Fruit fly (Drosophila melanogaster) whole organism, embryonic: Measurements from ENCODE around the gene CG46460.

ENCODE experiments used
- ATbp ChIP-seq: fragments of 200-800 bp; sonication (Bioruptor generic); optimal IDR thresholded peaks from 2 replicates; lab custom pipeline; 2017; ENCODE audit warnings: missing biosample characterization, mild to moderate bottlenecking, missing genetic modification characterization, missing genetic modification reagents
- Atf-2 ChIP-seq: fragments of 200-800 bp; sonication (Bioruptor generic); optimal IDR thresholded peaks from 2 replicates; lab custom pipeline; 2016; ENCODE audit warnings: missing biosample characterization, missing genetic modification characterization
- Bgb ChIP-seq: fragments of 200-800 bp; sonication (Bioruptor generic); IDR thresholded peaks from 2 replicates; pipeline ENCODE4 v1.3.6; 2022; ENCODE audit warnings: missing biosample characterization, missing genetic modification characterization; ENCODE audit not compliant: partially characterized antibody
- C15 ChIP-seq: fragments of 200-800 bp; sonication (Bioruptor generic); IDR thresholded peaks from 3 replicates; pipeline ENCODE4 v1.3.6; 2022; ENCODE audit warnings: missing biosample characterization, missing genetic modification characterization
- CG10462 ChIP-seq: fragments of 200-800 bp; sonication (Bioruptor generic); optimal IDR thresholded peaks from 2 replicates; lab custom pipeline; 2016; ENCODE audit warnings: missing biosample characterization, missing genetic modification characterization
- CG10565 ChIP-seq: fragments of 200-800 bp; sonication (Bioruptor generic); optimal IDR thresholded peaks from 3 replicates; lab custom pipeline; 2016; ENCODE audit warnings: missing biosample characterization, mild to moderate bottlenecking, missing genetic modification characterization
- CG10959 ChIP-seq: fragments of 200-800 bp; sonication (Bioruptor generic); IDR thresholded peaks from 2 replicates; pipeline ENCODE4 v1.3.6; 2022; ENCODE audit warnings: missing biosample characterization, missing genetic modification characterization
- CG15011 ChIP-seq: fragments of 200-800 bp; sonication (Bioruptor generic); optimal IDR thresholded peaks from 3 replicates; lab custom pipeline; 2018; ENCODE audit warnings: missing biosample characterization, mild to moderate bottlenecking, missing genetic modification characterization
- CG15514 ChIP-seq: fragments of 200-800 bp; sonication (Bioruptor generic); optimal IDR thresholded peaks from 3 replicates; lab custom pipeline; 2017; ENCODE audit warnings: missing biosample characterization, missing genetic modification characterization, mild to moderate bottlenecking, moderate library complexity, missing genetic modification reagents
- CG1602 ChIP-seq: fragments of 200-800 bp; sonication (Bioruptor generic); optimal IDR thresholded peaks from 3 replicates; lab custom pipeline; 2016; ENCODE audit warnings: missing biosample characterization, missing genetic modification characterization
- CG32532 ChIP-seq: fragments of 200-800 bp; sonication (Bioruptor generic); IDR thresholded peaks from 2 replicates; pipeline ENCODE4 v1.3.6; 2022; ENCODE audit warnings: missing biosample characterization, missing genetic modification characterization
- CG33213 ChIP-seq: fragments of 200-800 bp; sonication (Bioruptor generic); optimal IDR thresholded peaks from 3 replicates; lab custom pipeline; 2016; ENCODE audit warnings: missing biosample characterization, missing genetic modification characterization
- CG4360 ChIP-seq: fragments of 200-800 bp; sonication (Bioruptor generic); IDR thresholded peaks from 2 replicates; pipeline ENCODE4 v1.3.6; 2022; ENCODE audit warnings: missing biosample characterization, missing genetic modification characterization
- CG6791 ChIP-seq: fragments of 200-800 bp; sonication (Bioruptor generic); IDR thresholded peaks from 3 replicates; pipeline ENCODE4 v1.3.6; 2022; ENCODE audit warnings: missing biosample characterization, missing genetic modification characterization; ENCODE audit not compliant: partially characterized antibody
- CG9215 ChIP-seq: fragments of 200-800 bp; sonication (Bioruptor generic); IDR thresholded peaks from 2 replicates; pipeline ENCODE4 v1.3.6; 2022; ENCODE audit warnings: missing biosample characterization, missing genetic modification characterization
- CTCF ChIP-seq: fragments of 200-800 bp; sonication (Bioruptor generic); optimal IDR thresholded peaks from 2 replicates; lab custom pipeline; 2017; ENCODE audit warnings: missing biosample characterization, mild to moderate bottlenecking, missing genetic modification characterization, moderate library complexity
- Deaf1 ChIP-seq: fragments of 200-800 bp; optimal IDR thresholded peaks from 3 replicates; lab custom pipeline; 2019; ENCODE audit warnings: missing biosample characterization, mild to moderate bottlenecking, missing genetic modification characterization, moderate library complexity
- Fer3 ChIP-seq: fragments of 200-800 bp; sonication (Bioruptor generic); optimal IDR thresholded peaks from 2 replicates; lab custom pipeline; 2018; ENCODE audit warnings: missing biosample characterization, mild to moderate bottlenecking, missing genetic modification characterization, moderate library complexity
- HLH54F ChIP-seq: fragments of 200-800 bp; sonication (Bioruptor generic); optimal IDR thresholded peaks from 3 replicates; lab custom pipeline; 2016; ENCODE audit warnings: missing biosample characterization, missing genetic modification characterization
- Hey ChIP-seq: fragments of 200-800 bp; sonication (Bioruptor generic); optimal IDR thresholded peaks from 3 replicates; lab custom pipeline; 2018; ENCODE audit warnings: missing biosample characterization, mild to moderate bottlenecking, missing genetic modification characterization
- MBD-R2 ChIP-seq: fragments of 200-800 bp; sonication (Bioruptor generic); IDR thresholded peaks from 2 replicates; pipeline ENCODE4 v1.3.6; 2022; ENCODE audit warnings: missing biosample characterization, missing genetic modification characterization
- Mad ChIP-seq: fragments of 200-800 bp; sonication (Bioruptor generic); optimal IDR thresholded peaks from 2 replicates; lab custom pipeline; 2016; ENCODE audit warnings: missing biosample characterization, missing genetic modification characterization
- Med ChIP-seq: fragments of 200-800 bp; sonication (Bioruptor generic); peaks from one replicate; lab custom pipeline; 2016; ENCODE audit warnings: missing biosample characterization, missing genetic modification characterization, mild to moderate bottlenecking, inconsistent platforms, moderate library complexity
- NK7.1 ChIP-seq: fragments of 200-800 bp; sonication (Bioruptor generic); optimal IDR thresholded peaks from 3 replicates; lab custom pipeline; 2016; ENCODE audit warnings: missing biosample characterization, missing genetic modification characterization
- Neu2 ChIP-seq: fragments of 200-800 bp; sonication (Bioruptor generic); optimal IDR thresholded peaks from 3 replicates; lab custom pipeline; 2016; ENCODE audit warnings: missing biosample characterization, missing genetic modification characterization, borderline replicate concordance
- Scr ChIP-seq: fragments of 200-800 bp; sonication (Bioruptor generic); IDR thresholded peaks from 2 replicates; pipeline ENCODE4 v1.3.6; 2022; ENCODE audit warnings: missing biosample characterization, missing genetic modification characterization; ENCODE audit not compliant: partially characterized antibody
- abd-A ChIP-seq: fragments of 200-800 bp; sonication (Bioruptor generic); optimal IDR thresholded peaks from 3 replicates; lab custom pipeline; 2019; ENCODE audit warnings: missing biosample characterization, mild to moderate bottlenecking, missing genetic modification characterization, moderate library complexity
- ac ChIP-seq: fragments of 200-800 bp; sonication (Bioruptor generic); optimal IDR thresholded peaks from 3 replicates; lab custom pipeline; 2017; ENCODE audit warnings: missing biosample characterization, mild to moderate bottlenecking, missing genetic modification characterization
- az2 ChIP-seq: fragments of 200-800 bp; sonication (Bioruptor generic); optimal IDR thresholded peaks from 3 replicates; lab custom pipeline; 2016; ENCODE audit warnings: missing biosample characterization, missing genetic modification characterization
- btn ChIP-seq: fragments of 200-800 bp; sonication (Bioruptor generic); optimal IDR thresholded peaks from 2 replicates; lab custom pipeline; 2016; ENCODE audit warnings: missing biosample characterization, missing genetic modification characterization
- chinmo ChIP-seq: fragments of 200-800 bp; sonication (Bioruptor generic); IDR thresholded peaks from 4 replicates; pipeline ENCODE4 v1.3.6; 2022; ENCODE audit warnings: missing biosample characterization, missing genetic modification characterization; ENCODE audit not compliant: partially characterized antibody
- crol ChIP-seq: fragments of 200-800 bp; sonication (Bioruptor generic); IDR thresholded peaks from 2 replicates; pipeline ENCODE4 v1.3.6; 2022; ENCODE audit warnings: missing biosample characterization, missing genetic modification characterization
- ewg ChIP-seq: fragments of 200-800 bp; sonication (Bioruptor generic); optimal IDR thresholded peaks from 3 replicates; lab custom pipeline; 2017; ENCODE audit warnings: mild to moderate bottlenecking, missing biosample characterization, missing genetic modification reagents, missing genetic modification characterization
- kay ChIP-seq: fragments of 200-800 bp; sonication (Bioruptor generic); optimal IDR thresholded peaks from 2 replicates; lab custom pipeline; 2016; ENCODE audit warnings: missing biosample characterization, missing genetic modification characterization
- kni ChIP-seq: fragments of 200-800 bp; sonication (Bioruptor generic); optimal IDR thresholded peaks from 3 replicates; lab custom pipeline; 2017; ENCODE audit warnings: mild to moderate bottlenecking, missing biosample characterization, missing genetic modification reagents, missing genetic modification characterization
- mld ChIP-seq: fragments of 200-800 bp; sonication (Bioruptor generic); IDR thresholded peaks from 3 replicates; pipeline ENCODE4 v1.3.6; 2022; ENCODE audit warnings: missing biosample characterization, missing genetic modification characterization; ENCODE audit not compliant: partially characterized antibody
- nerfin-1 ChIP-seq: fragments of 200-800 bp; sonication (Bioruptor generic); optimal IDR thresholded peaks from 3 replicates; lab custom pipeline; 2019; ENCODE audit warnings: missing biosample characterization, mild to moderate bottlenecking, missing genetic modification characterization, moderate library complexity
- nmo ChIP-seq: fragments of 200-800 bp; sonication (Bioruptor generic); optimal IDR thresholded peaks from 2 replicates; lab custom pipeline; 2018; ENCODE audit warnings: missing biosample characterization, mild to moderate bottlenecking, missing genetic modification characterization, moderate library complexity
- onecut ChIP-seq: fragments of 200-800 bp; sonication (Bioruptor generic); IDR thresholded peaks from 2 replicates; pipeline ENCODE4 v1.3.6; 2022; ENCODE audit warnings: missing biosample characterization, missing genetic modification characterization
- pb ChIP-seq: fragments of 200-800 bp; sonication (Bioruptor generic); optimal IDR thresholded peaks from 3 replicates; lab custom pipeline; 2016; ENCODE audit warnings: missing biosample characterization, missing genetic modification characterization
- pros ChIP-seq: fragments of 200-800 bp; sonication (Bioruptor generic); optimal IDR thresholded peaks from 3 replicates; lab custom pipeline; 2019; ENCODE audit warnings: missing biosample characterization, mild to moderate bottlenecking, missing genetic modification characterization, moderate library complexity
- rib ChIP-seq: fragments of 200-800 bp; sonication (Bioruptor generic); IDR thresholded peaks from 2 replicates; pipeline ENCODE4 v1.3.6; 2022; ENCODE audit warnings: missing biosample characterization, missing genetic modification characterization
- scrt ChIP-seq: fragments of 200-800 bp; sonication (Bioruptor generic); optimal IDR thresholded peaks from 2 replicates; lab custom pipeline; 2018; ENCODE audit warnings: missing biosample characterization, mild to moderate bottlenecking, missing genetic modification characterization, moderate library complexity
- sd ChIP-seq: fragments of 200-800 bp; sonication (Bioruptor generic); optimal IDR thresholded peaks from 3 replicates; lab custom pipeline; 2018; ENCODE audit warnings: missing biosample characterization, mild to moderate bottlenecking, missing genetic modification characterization, moderate library complexity
- seq ChIP-seq: fragments of 200-800 bp; sonication (Bioruptor generic); IDR thresholded peaks from 2 replicates; pipeline ENCODE4 v1.3.6; 2022; ENCODE audit warnings: missing biosample characterization, missing genetic modification characterization
- toy ChIP-seq: fragments of 200-800 bp; sonication (Bioruptor generic); IDR thresholded peaks from 2 replicates; pipeline ENCODE4 v1.3.6; 2022; ENCODE audit warnings: missing biosample characterization, missing genetic modification characterization
- vvl ChIP-seq: fragments of 200-800 bp; sonication (Bioruptor generic); IDR thresholded peaks from 2 replicates; pipeline ENCODE4 v1.3.6; 2022; ENCODE audit warnings: missing biosample characterization, missing genetic modification characterization

CG46460 gene

DNA sequence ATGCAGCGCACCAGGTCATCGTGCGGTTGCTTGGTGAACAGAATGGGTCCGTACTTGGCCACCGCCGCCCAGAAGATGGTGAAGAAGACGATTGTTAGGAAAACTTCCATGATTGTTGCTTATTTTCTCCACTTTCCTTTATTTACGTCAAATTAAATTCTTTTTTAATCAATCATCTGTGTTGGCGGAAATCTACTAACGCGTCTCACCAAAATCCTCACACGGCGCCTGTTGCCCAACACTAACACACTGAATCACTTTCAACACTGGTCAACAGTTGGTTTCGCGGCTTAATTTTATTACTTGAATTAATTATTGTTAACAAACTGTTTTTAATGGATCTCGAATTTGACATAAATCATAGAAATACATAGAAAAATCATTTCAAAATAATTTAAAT, 40.4 kb downstream of the CG46460 start, which contains the start of gene VhaM9.7-c (continued):
- no peak for TF ChIP-seq Hey

DNA sequence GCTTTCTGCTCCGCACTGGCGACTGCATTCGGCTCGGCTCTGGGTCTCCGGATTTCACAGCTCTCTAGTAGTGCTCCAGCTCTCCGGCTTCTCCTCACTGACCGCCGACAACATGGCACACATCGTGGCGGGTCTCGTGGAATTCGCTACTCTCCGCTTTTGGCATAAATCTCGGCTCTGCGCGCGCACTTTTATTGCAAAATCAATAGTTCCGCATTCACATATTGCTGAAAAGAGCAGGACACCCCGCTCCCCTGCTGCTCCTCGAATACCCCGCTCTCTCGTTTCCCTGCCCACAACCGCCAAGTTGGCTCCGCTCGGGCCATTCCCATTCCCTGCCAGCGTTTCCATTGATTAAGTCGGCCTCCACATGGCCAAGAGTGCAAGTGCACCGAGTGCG, 41.8 kb downstream of the CG46460 start:
- peak; percentile 94 for TF ChIP-seq ewg (GFP tag; lab: Kevin White, UChicago)
- TF ChIP-seq chinmo (GFP tag; lab: Robert Waterston, UW): 0 out of 4 replicates have a peak, but pooled peaks have one; percentile 25
- peak; percentile 30 for TF ChIP-seq Mad (GFP tag; lab: Kevin White, UChicago)
- TF ChIP-seq Atf-2 (GFP tag; lab: Kevin White, UChicago): no peak
- peak; percentile 49 for TF ChIP-seq Med (GFP tag; lab: Kevin White, UChicago)
- TF ChIP-seq toy (GFP tag; lab: Robert Waterston, UW): no peak
- peak; percentile 0 for TF ChIP-seq scrt
- no peak for TF ChIP-seq CG6791 (GFP tag; lab: Robert Waterston, UW)
- no peak for TF ChIP-seq vvl (GFP tag; lab: Robert Waterston, UW)
- TF ChIP-seq MBD-R2: 0 out of 2 replicates have a peak, but pooled peaks have one; percentile 13
- TF ChIP-seq onecut (GFP tag; lab: Robert Waterston, UW): peak; percentile 98
- peak; percentile 19; the same call in 1 of the 2 replicates for TF ChIP-seq Bgb
- TF ChIP-seq CG15011: no peak
- no peak for TF ChIP-seq NK7.1 (GFP tag; lab: Kevin White, UChicago)
- 0 out of 2 replicates have a peak, but pooled peaks have one; percentile 29 for TF ChIP-seq seq
- no peak for TF ChIP-seq CG10462 (GFP tag; lab: Kevin White, UChicago)
- peak; percentile 39 for TF ChIP-seq CG15514 (GFP tag; lab: Kevin White, UChicago)
- TF ChIP-seq pb: no peak
- peak; percentile 69 for TF ChIP-seq sd (tag; lab: Kevin White, UChicago)
- peak; percentile 86 for TF ChIP-seq crol (GFP tag; lab: Robert Waterston, UW)
- peak; percentile 80 for TF ChIP-seq Deaf1 (tag; lab: Kevin White, UChicago)
- no peak for TF ChIP-seq CG32532 (GFP tag; lab: Robert Waterston, UW)
- TF ChIP-seq rib (GFP tag; lab: Robert Waterston, UW): 0 out of 2 replicates have a peak, but pooled peaks have one; percentile 30
- TF ChIP-seq mld (GFP tag; lab: Robert Waterston, UW): 0 out of 3 replicates have a peak, but pooled peaks have one; percentile 44
- peak; percentile 77 for TF ChIP-seq abd-A (tag; lab: Kevin White, UChicago)
- peak; percentile 78 for TF ChIP-seq nerfin-1 (tag; lab: Kevin White, UChicago)
- no peak for TF ChIP-seq pros (GFP tag; lab: Kevin White, UChicago)
- 0 out of 2 replicates have a peak, but pooled peaks have one; percentile 14 for TF ChIP-seq Scr (GFP tag; lab: Robert Waterston, UW)
- TF ChIP-seq, all 482 proteins: peak for 18

dm6 chr3L:4184563-4184962, 42.5 kb downstream of the CG46460 start, which contains the start of gene Teh3:
Gene Teh3, minus strand, starts transcription at chr3L:4184663.
- TF ChIP-seq btn (GFP tag; lab: Kevin White, UChicago) (no peak), az2 (GFP tag; lab: Kevin White, UChicago) (no peak), CG33213 (no peak), ewg (GFP tag; lab: Kevin White, UChicago) (no peak), HLH54F (no peak), kay (no peak), ATbp (GFP tag; lab: Kevin White, UChicago) (no peak), Neu2 (no peak), ac (GFP tag; lab: Kevin White, UChicago) (no peak), kni (GFP tag; lab: Kevin White, UChicago) (no peak), CG10565 (GFP tag; lab: Kevin White, UChicago) (no peak), Fer3 (no peak), nmo (GFP tag; lab: Kevin White, UChicago) (no peak), CG10959 (GFP tag; lab: Robert Waterston, UW) (no peak), CG1602 (GFP tag; lab: Kevin White, UChicago) (no peak), CG4360 (GFP tag; lab: Robert Waterston, UW) (no peak), CG9215 (GFP tag; lab: Robert Waterston, UW) (no peak), crol (GFP tag; lab: Robert Waterston, UW) (no peak), CTCF (no peak), C15 (no peak)
- TF ChIP-seq, all 482 proteins: peak for 0
